Worm (Caenorhabditis elegans): ENCODE measurements around the gene C10A4.4.

The C10A4.4 gene

DNA sequence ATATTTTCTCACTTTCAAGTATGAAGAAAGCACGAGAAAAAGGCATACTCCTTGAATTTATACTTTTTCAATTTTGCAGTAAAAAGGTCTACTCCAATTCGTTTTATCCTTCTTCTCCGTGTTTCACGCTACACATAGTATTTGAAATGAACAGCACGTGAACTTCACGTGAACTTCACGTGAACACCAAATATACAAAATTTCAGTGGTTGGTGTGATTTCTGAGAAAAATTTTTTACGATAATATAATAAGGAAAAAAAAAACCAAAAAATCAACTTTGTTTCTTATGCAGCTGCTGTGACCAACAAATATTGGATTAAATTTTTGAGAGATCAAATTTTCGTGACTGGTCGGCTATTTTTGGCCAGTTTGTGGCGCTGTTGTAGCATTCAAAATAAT lies 45.6 kb downstream of the C10A4.4 start:
- no peak for TF ChIP-seq nhr-76 (tag; optimal IDR thresholded peaks at IDR 0.05)
- no peak for TF ChIP-seq fkh-2 (tag; optimal IDR thresholded peaks at IDR 0.05)
- peak; percentile 91 for TF ChIP-seq mml-1 (tag; optimal IDR thresholded peaks at IDR 0.05)
- TF ChIP-seq nhr-28 (tag; optimal IDR thresholded peaks at IDR 0.05) = no peak
- TF ChIP-seq nfya-1 (tag; optimal IDR thresholded peaks at IDR 0.05; ENCODE audit: insufficient read depth) = peak; percentile 10
- TF ChIP-seq lin-15B (tag; optimal IDR thresholded peaks at IDR 0.05) = no peak

ce11 chrX:7447340-7447739 lies 46.5 kb downstream of the C10A4.4 start:
- TF ChIP-seq nhr-67 (tag; optimal IDR thresholded peaks at IDR 0.05) (no peak), nhr-23 (tag; optimal IDR thresholded peaks at IDR 0.05) (no peak), pqm-1 (tag; optimal IDR thresholded peaks at IDR 0.05) (no peak), ceh-82 (tag; optimal IDR thresholded peaks at IDR 0.05) (no peak), mdl-1 (tag; optimal IDR thresholded peaks at IDR 0.05) (no peak), ztf-11 (tag; optimal IDR thresholded peaks at IDR 0.05) (no peak), skn-1 (tag; optimal IDR thresholded peaks at IDR 0.05) (no peak), ama-1 (optimal IDR thresholded peaks at IDR 0.05) (no peak), sea-2 (GFP tag; optimal IDR thresholded peaks at IDR 0.05) (no peak), snpc-4 (tag; optimal IDR thresholded peaks at IDR 0.05) (no peak), ceh-16 (tag; optimal IDR thresholded peaks at IDR 0.05) (no peak), R02D3.7 (tag; optimal IDR thresholded peaks at IDR 0.05) (no peak), nhr-12 (tag; optimal IDR thresholded peaks at IDR 0.05) (no peak), fkh-2 (tag; optimal IDR thresholded peaks at IDR 0.05) (no peak), ztf-4 (tag; optimal IDR thresholded peaks at IDR 0.05) (no peak)

DNA sequence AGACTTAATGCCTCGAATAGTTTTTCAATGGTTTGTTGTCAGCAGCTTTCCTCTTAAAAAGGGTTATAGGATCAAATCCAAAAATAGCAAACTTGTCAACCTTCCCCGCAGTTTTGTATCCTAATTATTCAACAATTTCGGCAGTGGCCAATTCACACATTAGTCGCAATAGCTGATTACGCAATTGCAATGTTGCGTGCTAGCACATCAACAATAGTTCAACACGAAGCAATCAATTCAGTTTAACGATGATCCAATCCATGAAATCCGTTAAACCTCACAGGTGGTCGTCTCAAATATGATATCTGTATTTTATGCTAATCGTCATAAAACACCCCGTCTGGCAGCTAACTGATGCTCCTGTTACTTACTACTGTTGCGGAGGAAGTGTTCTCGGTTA lies 51.7 kb downstream of the C10A4.4 start:
- no peak for TF ChIP-seq nhr-25 (tag; optimal IDR thresholded peaks at IDR 0.05)
- TF ChIP-seq nhr-23 (tag; optimal IDR thresholded peaks at IDR 0.05) = no peak
- TF ChIP-seq egl-27 (tag; optimal IDR thresholded peaks at IDR 0.05) = no peak

All from whole organism, L3 larva.